Fruit fly (Drosophila melanogaster): ENCODE measurements around the gene CG33290.

CG33290 gene

DNA sequence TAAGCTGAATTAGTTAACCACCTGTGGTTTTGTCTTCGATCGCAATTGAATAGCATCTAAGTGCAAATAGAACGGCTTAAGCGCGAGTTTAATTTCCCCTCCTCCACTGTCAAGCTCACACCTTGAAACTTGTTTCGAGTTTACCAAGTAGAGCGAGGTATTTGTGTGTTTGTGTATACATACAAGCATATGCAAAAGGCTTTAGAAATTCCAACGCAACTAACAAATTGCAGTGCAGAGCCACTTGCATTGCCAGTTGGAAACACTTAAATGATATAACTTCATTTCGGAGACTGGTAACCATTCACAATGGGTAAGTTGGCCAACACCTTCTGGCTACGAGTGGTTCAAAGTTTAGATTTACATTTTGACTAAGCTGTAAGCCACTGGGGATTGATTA lies 34.2 kb upstream of the CG33290 start:
- TF ChIP-seq CG15336 (GFP tag; IDR thresholded peaks at IDR 0.05) (no peak), Lpt (GFP tag; optimal IDR thresholded peaks at IDR 0.05) (no peak), CG31627 (GFP tag; optimal IDR thresholded peaks at IDR 0.05) (no peak), vri (GFP tag; optimal IDR thresholded peaks at IDR 0.05) (no peak), Sox15 (GFP tag; optimal IDR thresholded peaks at IDR 0.05) (no peak), CG9139 (GFP tag; optimal IDR thresholded peaks at IDR 0.05) (no peak), CG11294 (GFP tag; IDR thresholded peaks at IDR 0.05) (no peak), CG6792 (GFP tag; optimal IDR thresholded peaks at IDR 0.05) (no peak)

DNA sequence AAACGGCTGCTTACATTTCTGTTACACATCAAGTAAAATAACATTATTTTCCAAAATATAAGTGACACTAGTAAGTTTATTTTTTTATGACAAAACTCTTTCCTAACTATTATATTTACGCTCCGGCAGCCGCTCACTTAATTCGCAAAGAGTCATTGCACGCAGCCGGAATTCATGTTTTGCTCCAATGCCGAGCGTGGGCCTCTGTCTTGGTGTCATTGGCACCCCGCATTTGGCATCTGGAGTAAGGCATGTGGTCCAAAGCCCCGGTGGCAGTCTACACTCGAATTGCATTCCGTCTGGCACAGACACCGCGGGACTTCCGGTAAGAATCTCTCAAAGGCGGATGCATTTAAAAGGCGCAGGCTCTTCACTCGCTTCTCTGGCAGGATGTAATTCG lies 33.5 kb upstream of the CG33290 start:
- TF ChIP-seq dac (GFP tag; optimal IDR thresholded peaks at IDR 0.05) = no peak
- TF ChIP-seq Eip78C (GFP tag) = peak; percentile 45

DNA sequence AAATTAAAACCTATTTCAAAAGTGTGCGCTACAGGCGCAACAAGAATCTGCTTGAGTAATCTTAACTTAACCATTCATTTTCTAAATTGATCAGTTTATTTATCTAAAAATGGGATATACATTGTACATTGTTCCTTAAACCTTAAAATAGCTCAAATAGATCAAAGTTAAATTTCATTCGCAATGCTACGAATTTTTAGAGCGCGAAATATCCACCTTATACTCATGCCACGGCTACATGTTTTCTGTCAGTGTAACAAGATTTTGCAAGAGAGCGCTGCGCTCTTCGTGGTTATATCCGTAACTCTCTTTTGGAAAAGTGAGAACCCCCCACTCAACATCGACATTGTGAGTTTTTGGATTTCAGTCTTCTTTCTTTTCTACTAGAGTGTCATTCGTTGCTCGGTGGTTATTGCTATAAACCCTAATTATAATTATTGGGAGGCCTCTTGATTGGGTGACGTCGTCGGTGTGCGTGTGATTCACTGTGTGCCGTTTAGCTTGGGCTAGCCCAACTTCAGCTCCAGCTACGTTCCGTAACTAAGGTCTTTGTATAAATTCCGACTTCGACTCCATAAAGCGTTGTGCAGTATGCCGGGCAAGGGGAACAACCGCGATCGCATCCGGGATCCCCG lies 32.6 kb upstream of the CG33290 start:
- TF ChIP-seq CG6854 (GFP tag; optimal IDR thresholded peaks at IDR 0.05) = no peak
- TF ChIP-seq fd85E (GFP tag; optimal IDR thresholded peaks at IDR 0.05) = no peak
- peak; percentile 0 to 27 for TF ChIP-seq ss (GFP tag; optimal IDR thresholded peaks at IDR 0.05)
- TF ChIP-seq CG15336 (GFP tag; IDR thresholded peaks at IDR 0.05) = peak; percentile 68; the same call in 1 of the 2 replicates
- peak; percentile 53 for TF ChIP-seq Lpt (GFP tag; optimal IDR thresholded peaks at IDR 0.05)
- TF ChIP-seq CG8319 (GFP tag; optimal IDR thresholded peaks at IDR 0.05) = peak; percentile 36
- peak; percentile 61 for TF ChIP-seq Sox102F (GFP tag; optimal IDR thresholded peaks at IDR 0.05)
- no peak for TF ChIP-seq Blimp-1 (GFP tag; optimal IDR thresholded peaks at IDR 0.05)
- TF ChIP-seq CG1621 (tag; optimal IDR thresholded peaks at IDR 0.05) = no peak
- peak; percentile 73 for TF ChIP-seq esn (GFP tag; optimal IDR thresholded peaks at IDR 0.05)
- peak; percentile 68 for TF ChIP-seq net (GFP tag; optimal IDR thresholded peaks at IDR 0.05)
- TF ChIP-seq Hr4 (GFP tag; optimal IDR thresholded peaks at IDR 0.05) = peak; percentile 78
- TF ChIP-seq Smox (GFP tag; optimal IDR thresholded peaks at IDR 0.05) = peak; percentile 64
- TF ChIP-seq CG16779 (tag; optimal IDR thresholded peaks at IDR 0.05) = no peak
- peak; percentile 4 for TF ChIP-seq vri (GFP tag; optimal IDR thresholded peaks at IDR 0.05)
- TF ChIP-seq acj6 (GFP tag; optimal IDR thresholded peaks at IDR 0.05) = peak; percentile 73
- TF ChIP-seq CG32006 (GFP tag; optimal IDR thresholded peaks at IDR 0.05) = peak; percentile 80
- peak; percentile 67 for TF ChIP-seq CG6163 (GFP tag; IDR thresholded peaks at IDR 0.05)
- TF ChIP-seq CG34406 (GFP tag; optimal IDR thresholded peaks at IDR 0.05) = peak; percentile 53
- peak; percentile 53; the same call in 2 of the 3 replicates for TF ChIP-seq CG8119 (GFP tag; IDR thresholded peaks at IDR 0.05)
- peak; percentile 58 for TF ChIP-seq CG31627 (GFP tag; optimal IDR thresholded peaks at IDR 0.05)
- peak; percentile 88 for TF ChIP-seq Eip78C (GFP tag)
- TF ChIP-seq fkh (GFP tag; optimal IDR thresholded peaks at IDR 0.05) = no peak
- peak; percentile 52 for TF ChIP-seq topi (GFP tag; optimal IDR thresholded peaks at IDR 0.05)
- peak; percentile 66 for TF ChIP-seq Met (GFP tag; optimal IDR thresholded peaks at IDR 0.05)
- peak; percentile 52 for TF ChIP-seq CG4318 (GFP tag; optimal IDR thresholded peaks at IDR 0.05)
- TF ChIP-seq CG11294 (GFP tag; IDR thresholded peaks at IDR 0.05) = no peak
- TF ChIP-seq achi (GFP tag; optimal IDR thresholded peaks at IDR 0.05) = peak; percentile 67
- TF ChIP-seq cyc (GFP tag; optimal IDR thresholded peaks at IDR 0.05) = peak; percentile 45
- peak; percentile 63 for TF ChIP-seq lz (GFP tag; optimal IDR thresholded peaks at IDR 0.05)
- peak; percentile 49 for TF ChIP-seq Sox14 (GFP tag; optimal IDR thresholded peaks at IDR 0.05)
- TF ChIP-seq fd59A (GFP tag; optimal IDR thresholded peaks at IDR 0.05) = peak; percentile 17
- TF ChIP-seq OdsH (GFP tag; optimal IDR thresholded peaks at IDR 0.05) = peak; percentile 68
- peak; percentile 64 for TF ChIP-seq CG6276 (GFP tag; optimal IDR thresholded peaks at IDR 0.05)
- TF ChIP-seq Gug (GFP tag; IDR thresholded peaks at IDR 0.05) = no peak
- TF ChIP-seq Eip93F (GFP tag; optimal IDR thresholded peaks at IDR 0.05) = no peak
- TF ChIP-seq CG6792 (GFP tag; optimal IDR thresholded peaks at IDR 0.05) = peak; percentile 62
- TF ChIP-seq Sox15 (GFP tag; optimal IDR thresholded peaks at IDR 0.05) = peak; percentile 27
- TF ChIP-seq CG3032 (tag; optimal IDR thresholded peaks at IDR 0.05) = peak; percentile 62
- peak; percentile 51 for TF ChIP-seq Ets96B (tag; optimal IDR thresholded peaks at IDR 0.05)
- peak; percentile 51 for TF ChIP-seq Ets21C (GFP tag; optimal IDR thresholded peaks at IDR 0.05)
- no peak for TF ChIP-seq CG9139 (GFP tag; optimal IDR thresholded peaks at IDR 0.05)
- TF ChIP-seq pdm3 (GFP tag; optimal IDR thresholded peaks at IDR 0.05) = peak; percentile 70
- TF ChIP-seq CG10631 (GFP tag; optimal IDR thresholded peaks at IDR 0.05) = peak; percentile 55
- peak; percentile 69 for TF ChIP-seq Hr39 (GFP tag; optimal IDR thresholded peaks at IDR 0.05)
